Fruit fly (Drosophila melanogaster): ENCODE results near the gene Nrt.
A peak's percentile ranks its signal among the peaks of the same experiment; 100 is the strongest.

Nrt gene

DNA sequence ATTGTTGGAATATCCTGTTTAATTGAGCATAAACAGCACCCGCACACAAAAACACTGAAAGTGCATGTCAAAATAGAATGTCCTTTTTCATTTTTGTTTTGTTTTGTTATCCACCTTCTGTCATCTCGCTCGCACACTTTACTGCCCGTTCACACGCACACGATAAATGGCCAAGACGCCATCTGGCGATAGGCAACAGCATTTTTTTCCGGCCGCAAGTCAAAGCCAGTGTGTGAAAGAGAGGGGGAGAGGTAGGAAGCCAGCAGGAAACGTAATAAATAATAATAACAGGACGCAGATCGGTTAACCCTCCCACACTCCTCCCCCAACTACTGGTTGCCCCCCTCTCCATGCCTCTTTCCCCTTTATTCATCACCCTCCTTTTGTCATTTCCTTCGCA is 4.0 kb downstream of the Nrt start (continued):
- peak; percentile 2 for TF ChIP-seq CG15479 (GFP tag; optimal IDR thresholded peaks at IDR 0.05)
- TF ChIP-seq Rfx (GFP tag; IDR thresholded peaks at IDR 0.05) = peak; percentile 46
- TF ChIP-seq CG12219 (GFP tag; optimal IDR thresholded peaks at IDR 0.05) = peak; percentile 29
- peak; percentile 5 for TF ChIP-seq org-1 (GFP tag; optimal IDR thresholded peaks at IDR 0.05)
- TF ChIP-seq Hr51 (GFP tag; optimal IDR thresholded peaks at IDR 0.05) = no peak
- TF ChIP-seq CG3407 (GFP tag; optimal IDR thresholded peaks at IDR 0.05) = no peak
- TF ChIP-seq TFAM (GFP tag; optimal IDR thresholded peaks at IDR 0.05) = peak; percentile 40
- peak; percentile 14 for TF ChIP-seq odd (GFP tag; optimal IDR thresholded peaks at IDR 0.05)
- TF ChIP-seq HLHmδ (GFP tag; optimal IDR thresholded peaks at IDR 0.05) = peak; percentile 92
- TF ChIP-seq kah (GFP tag; optimal IDR thresholded peaks at IDR 0.05) = peak; percentile 49
- TF ChIP-seq ab (GFP tag; optimal IDR thresholded peaks at IDR 0.05) = no peak
- no peak for TF ChIP-seq CG2120 (GFP tag; optimal IDR thresholded peaks at IDR 0.05)
- TF ChIP-seq br (optimal IDR thresholded peaks at IDR 0.05) = no peak
- TF ChIP-seq CG7271 (tag; optimal IDR thresholded peaks at IDR 0.05) = peak; percentile 15
- TF ChIP-seq CG10654 (GFP tag; optimal IDR thresholded peaks at IDR 0.05) = no peak
- no peak for TF ChIP-seq CG31224 (GFP tag; IDR thresholded peaks at IDR 0.05)
- TF ChIP-seq stc (GFP tag; IDR thresholded peaks at IDR 0.05) = 0 out of 2 replicates have a peak, but pooled peaks have one; percentile 23
- TF ChIP-seq so (GFP tag; IDR thresholded peaks at IDR 0.05) = peak; percentile 50; the same call in 1 of the 3 replicates
- TF ChIP-seq Oaz (GFP tag; IDR thresholded peaks at IDR 0.05) = 0 out of 2 replicates have a peak, but pooled peaks have one; percentile 19
- TF ChIP-seq CG11247 (GFP tag; IDR thresholded peaks at IDR 0.05) = peak; percentile 49; the same call in 1 of the 2 replicates
- no peak for TF ChIP-seq emc (GFP tag; optimal IDR thresholded peaks at IDR 0.05)
- TF ChIP-seq CG13123 (GFP tag; optimal IDR thresholded peaks at IDR 0.05) = no peak
- no peak for TF ChIP-seq CG11560 (tag; IDR thresholded peaks at IDR 0.05)
- TF ChIP-seq dimm (GFP tag; IDR thresholded peaks at IDR 0.05) = no peak
- TF ChIP-seq CG14014 (GFP tag; IDR thresholded peaks at IDR 0.05) = 0 out of 2 replicates have a peak, but pooled peaks have one; percentile 25
- TF ChIP-seq vvl (GFP tag; IDR thresholded peaks at IDR 0.05) = peak; percentile 63; the same call in 1 of the 2 replicates
- TF ChIP-seq CG3726 (GFP tag; IDR thresholded peaks at IDR 0.05) = no peak
- peak; percentile 96 for TF ChIP-seq CG17802 (tag; optimal IDR thresholded peaks at IDR 0.05)
- peak; percentile 97 for TF ChIP-seq CG14965 (GFP tag; optimal IDR thresholded peaks at IDR 0.05; ENCODE audit: borderline replicate concordance)
- no peak for TF ChIP-seq hkb (optimal IDR thresholded peaks at IDR 0.05)
- TF ChIP-seq hkb (GFP tag; IDR thresholded peaks at IDR 0.05) = peak; percentile 29; the same call in 1 of the 2 replicates
- TF ChIP-seq HmgD (GFP tag; optimal IDR thresholded peaks at IDR 0.05) = no peak
- peak; percentile 35 for TF ChIP-seq Jarid2 (GFP tag; optimal IDR thresholded peaks at IDR 0.05)
- peak; percentile 23 for TF ChIP-seq Hsf (GFP tag; optimal IDR thresholded peaks at IDR 0.05)
- no peak for TF ChIP-seq bbx (GFP tag; IDR thresholded peaks at IDR 0.05; ENCODE audit: partially characterized antibody)
- TF ChIP-seq D19B (GFP tag; optimal IDR thresholded peaks at IDR 0.05) = no peak
- TF ChIP-seq kni (GFP tag; optimal IDR thresholded peaks at IDR 0.05) = peak; percentile 72
- no peak for TF ChIP-seq lola (GFP tag; optimal IDR thresholded peaks at IDR 0.05)
- no peak for TF ChIP-seq salm (tag; optimal IDR thresholded peaks at IDR 0.05)
- TF ChIP-seq gt (GFP tag; IDR thresholded peaks at IDR 0.05) = no peak
- 0 out of 3 replicates have a peak, but pooled peaks have one; percentile 44 for TF ChIP-seq otp (GFP tag; IDR thresholded peaks at IDR 0.05)
- TF ChIP-seq CG4820 (GFP tag; optimal IDR thresholded peaks at IDR 0.05) = peak; percentile 37
- 0 out of 4 replicates have a peak, but pooled peaks have one; percentile 67 for TF ChIP-seq chinmo (GFP tag; IDR thresholded peaks at IDR 0.05; ENCODE audit: partially characterized antibody)
- TF ChIP-seq Drgx (GFP tag; IDR thresholded peaks at IDR 0.05) = no peak
- TF ChIP-seq CG17385 (GFP tag; optimal IDR thresholded peaks at IDR 0.05) = peak; percentile 32
- no peak for TF ChIP-seq CG11398 (GFP tag; optimal IDR thresholded peaks at IDR 0.05)
- no peak for TF ChIP-seq Scr (GFP tag; IDR thresholded peaks at IDR 0.05; ENCODE audit: partially characterized antibody)
- peak; percentile 42; the same call in 1 of the 3 replicates for TF ChIP-seq CG6791 (GFP tag; IDR thresholded peaks at IDR 0.05; ENCODE audit: partially characterized antibody)
- TF ChIP-seq da (GFP tag; optimal IDR thresholded peaks at IDR 0.05) = peak; percentile 12
- TF ChIP-seq CG2116 (GFP tag; optimal IDR thresholded peaks at IDR 0.05) = peak; percentile 16
- TF ChIP-seq ase (GFP tag; IDR thresholded peaks at IDR 0.05) = peak; percentile 57; the same call in 2 of the 3 replicates

Data from whole organism, embryonic.